Worm (Caenorhabditis elegans): ENCODE results near the gene F41B5.1.

ce11 chrV:2249310-2249709, 6.0 kb upstream of the F41B5.1 start, which contains the start of gene cyp-33C6:
- TF ChIP-seq Y53G8AR.9 (GFP tag; conservative IDR thresholded peaks at IDR 0.05) (no peak), B0035.1 (tag; optimal IDR thresholded peaks at IDR 0.05) (no peak)
